Fruit fly (Drosophila melanogaster) whole organism, wandering third instar larva: ENCODE results near the gene alpha-Man-IIb.

Source experiments
- CG9705 ChIP-seq: fragments of 200-800 bp; sonication (Bioruptor generic); optimal IDR thresholded peaks from 2 replicates; lab custom pipeline; 2018; ENCODE audit warnings: missing biosample characterization, mild to moderate bottlenecking, missing genetic modification characterization
- Mio ChIP-seq: sonication (Bioruptor generic); optimal IDR thresholded peaks from 2 replicates; lab custom pipeline; 2016; ENCODE audit warnings: missing biosample characterization, missing genetic modification characterization
- dl ChIP-seq, 2 experiments: fragments of 175-275, 200-275 bp in 1 of 2; fragments of 200-275 bp in 1 of 2; sonication (Bioruptor generic); optimal IDR thresholded peaks; lab custom pipeline; 2018; ENCODE audit warnings: mild to moderate bottlenecking in 2 of 2, missing biosample characterization in 2 of 2, missing genetic modification characterization in 2 of 2, moderate library complexity in 2 of 2; ENCODE audit not compliant: partially characterized antibody in 2 of 2, insufficient read depth in 1 of 2

dm6 chr3R:15851912-15852311, 47.9 kb downstream of the alpha-Man-IIb start:
- no peak for TF ChIP-seq dl (GFP tag; optimal IDR thresholded peaks at IDR 0.05; lab: Kevin White, UChicago; ENCODE audit: insufficient read depth in 1 of 2, partially characterized antibody in 2 of 2)
- no peak for TF ChIP-seq Mio (GFP tag; lab: Kevin White, UChicago)
- no peak for TF ChIP-seq CG9705 (GFP tag; lab: Kevin White, UChicago)
